Worm (Caenorhabditis elegans) whole organism, late embryonic: ENCODE measurements around the gene glb-28.
A peak's percentile ranks its signal among the peaks of the same experiment; 100 is the strongest.

ENCODE experiments used
- ama-1 ChIP-seq: fragments of 150-350 bp; optimal IDR thresholded peaks from 2 replicates; lab custom pipeline; 2014
- ceh-31 ChIP-seq: sonication (generic microtip); optimal IDR thresholded peaks from 2 replicates; lab custom pipeline; 2016; ENCODE audit warnings: missing genetic modification characterization, missing compliant biosample characterization
- che-1 ChIP-seq: sonication (generic microtip); optimal IDR thresholded peaks from 2 replicates; lab custom pipeline; 2016; ENCODE audit warnings: mild to moderate bottlenecking, missing genetic modification characterization, missing compliant biosample characterization
- eyg-1 ChIP-seq: sonication (generic microtip); optimal IDR thresholded peaks from 2 replicates; lab custom pipeline; 2016; ENCODE audit warnings: missing genotype, missing genetic modification characterization, missing compliant biosample characterization
- fax-1 ChIP-seq: sonication (generic microtip); optimal IDR thresholded peaks from 2 replicates; lab custom pipeline; 2016; ENCODE audit warnings: missing genotype, missing genetic modification characterization, missing compliant biosample characterization
- fkh-10 ChIP-seq: fragments of 150-350 bp; optimal IDR thresholded peaks from 2 replicates; lab custom pipeline; 2014; ENCODE audit warnings: missing biosample characterization, missing genetic modification reagents, missing genetic modification characterization
- sox-2 ChIP-seq: fragments of 200-800 bp; sonication (Bioruptor generic); IDR thresholded peaks from 2 replicates; pipeline ENCODE4 v1.3.6; 2022; ENCODE audit warnings: missing genetic modification reagents, missing genetic modification characterization, missing compliant biosample characterization

glb-28 gene

ce11 chrX:15268461-15268860, 48.6 kb downstream of the glb-28 start:
- TF ChIP-seq ceh-31 (tag; lab: Kevin White, UChicago), result no peak
- TF ChIP-seq fkh-10 (GFP tag; lab: Kevin White, UChicago), result no peak
- peak; percentile 22 for TF ChIP-seq ama-1 (lab: Kevin White, UChicago)
- TF ChIP-seq che-1 (tag; lab: Kevin White, UChicago), result no peak
- TF ChIP-seq sox-2 (GFP tag; lab: Robert Waterston, UW), result no peak
- TF ChIP-seq fax-1, result no peak
- no peak for TF ChIP-seq eyg-1 (tag; lab: Kevin White, UChicago)
